Fruit fly (Drosophila melanogaster): ENCODE measurements around the gene COX7AL2.

- no peak for TF ChIP-seq usp (GFP tag; optimal IDR thresholded peaks at IDR 0.05)
- TF ChIP-seq pan (optimal IDR thresholded peaks at IDR 0.05): no peak
- TF ChIP-seq psq (optimal IDR thresholded peaks at IDR 0.05): no peak
Observed at dm6 chr2L:2193357-2193780, 4.3 kb downstream of the COX7AL2 start.
